Worm (Caenorhabditis elegans) whole organism, young adult: ENCODE results near the gene ZK643.6.

Experiments
- B0035.1 ChIP-seq: sonication (generic microtip); optimal IDR thresholded peaks from 2 replicates; lab custom pipeline; 2016; ENCODE audit warnings: missing genetic modification characterization, mild to moderate bottlenecking, missing compliant biosample characterization, missing genotype, missing genetic modification reagents
- F39B2.1 ChIP-seq: fragments of 200-800 bp; sonication (Bioruptor generic); IDR thresholded peaks from 2 replicates; pipeline ENCODE4 v1.3.6; 2022; ENCODE audit warnings: missing genetic modification reagents, missing genetic modification characterization, missing compliant biosample characterization
- F49E8.2 ChIP-seq: sonication (generic microtip); optimal IDR thresholded peaks from 3 replicates; lab custom pipeline; 2017; ENCODE audit warnings: missing genetic modification characterization, mild to moderate bottlenecking, missing compliant biosample characterization, antibody characterized with exemption, moderate library complexity; ENCODE audit not compliant: insufficient read depth
- F57A8.1 ChIP-seq: fragments of 200-800 bp; sonication (Bioruptor generic); optimal IDR thresholded peaks from 2 replicates; lab custom pipeline; 2018; ENCODE audit warnings: mild to moderate bottlenecking, missing genetic modification characterization, moderate library complexity, missing compliant biosample characterization
- K12H6.12 ChIP-seq: fragments of 200-800 bp; sonication (Bioruptor generic); optimal IDR thresholded peaks from 2 replicates; lab custom pipeline; 2018; ENCODE audit warnings: mild to moderate bottlenecking, missing genetic modification characterization, missing compliant biosample characterization
- T07F8.4 ChIP-seq: sonication (generic microtip); optimal IDR thresholded peaks from 2 replicates; lab custom pipeline; 2016; ENCODE audit warnings: mild to moderate bottlenecking, missing genetic modification characterization, moderate library complexity, missing compliant biosample characterization
- Y95B8A.8 ChIP-seq: fragments of 200-800 bp; sonication (Bioruptor generic); IDR thresholded peaks from 2 replicates; pipeline ENCODE4 v1.3.6; 2022; ENCODE audit warnings: missing genetic modification reagents, missing genetic modification characterization, missing compliant biosample characterization
- ZK185.1 ChIP-seq: sonication (generic microtip); optimal IDR thresholded peaks from 2 replicates; lab custom pipeline; 2016; ENCODE audit warnings: mild to moderate bottlenecking, missing genetic modification characterization, missing compliant biosample characterization; ENCODE audit not compliant: poor library complexity, severe bottlenecking
- ama-1 ChIP-seq, 3 experiments: fragments of 150-350 bp in 1 of 3; sonication (generic microtip) in 2 of 3; optimal IDR thresholded peaks; 2 replicates each; lab custom pipeline; 2014 to 2018; ENCODE audit warnings: missing biosample characterization in 2 of 3, missing genetic modification characterization in 2 of 3, missing genetic modification reagents in 2 of 3
- aptf-2 ChIP-seq: fragments of 200-800 bp; sonication (Bioruptor generic); conservative IDR thresholded peaks from 2 replicates; pipeline ENCODE4 v1.3.6; 2022; ENCODE audit warnings: missing genetic modification reagents, missing genetic modification characterization, missing compliant biosample characterization
- attf-5 ChIP-seq: fragments of 200-800 bp; sonication (Bioruptor generic); optimal IDR thresholded peaks from 2 replicates; lab custom pipeline; 2018; ENCODE audit warnings: mild to moderate bottlenecking, missing genetic modification characterization, missing compliant biosample characterization
- cebp-1 ChIP-seq, 2 experiments: fragments of 200-800 bp in 1 of 2; sonication (Bioruptor generic) in 1 of 2; sonication (generic microtip) in 1 of 2; IDR thresholded peaks in 1 of 2; optimal IDR thresholded peaks in 1 of 2; 2 replicates each; pipeline versions ENCODE4 v1.3.6 to Lab custom; 2017 to 2022; ENCODE audit warnings: missing compliant biosample characterization in 2 of 2, missing genetic modification characterization in 2 of 2, mild to moderate bottlenecking in 1 of 2, missing genetic modification reagents in 1 of 2, moderate library complexity in 1 of 2
- ceh-100 ChIP-seq: fragments of 200-800 bp; sonication (Bioruptor generic); IDR thresholded peaks from 2 replicates; pipeline ENCODE4 v1.3.6; 2022; ENCODE audit warnings: missing genetic modification reagents, missing genetic modification characterization, missing compliant biosample characterization
- ceh-27 ChIP-seq: fragments of 200-800 bp; sonication (Bioruptor generic); optimal IDR thresholded peaks from 2 replicates; lab custom pipeline; 2018; ENCODE audit warnings: mild to moderate bottlenecking, missing genetic modification characterization, moderate library complexity, missing compliant biosample characterization
- ceh-58 ChIP-seq: fragments of 200-800 bp; sonication (Bioruptor generic); IDR thresholded peaks from 2 replicates; pipeline ENCODE4 v1.3.6; 2022; ENCODE audit warnings: missing genetic modification characterization, missing compliant biosample characterization
- ceh-79 ChIP-seq: sonication (generic microtip); optimal IDR thresholded peaks from 2 replicates; lab custom pipeline; 2017; ENCODE audit warnings: mild to moderate bottlenecking, missing genetic modification characterization, missing compliant biosample characterization
- dpff-1 ChIP-seq: sonication (generic microtip); optimal IDR thresholded peaks from 2 replicates; lab custom pipeline; 2017; ENCODE audit warnings: mild to moderate bottlenecking, missing genetic modification characterization, missing compliant biosample characterization
- dpl-1 ChIP-seq: fragments of 150-350 bp; optimal IDR thresholded peaks from 2 replicates; lab custom pipeline; 2014; ENCODE audit warnings: missing biosample characterization, missing genetic modification reagents, missing genetic modification characterization
- efl-1 ChIP-seq: fragments of 150-350 bp; optimal IDR thresholded peaks from 2 replicates; lab custom pipeline; 2014; ENCODE audit warnings: missing biosample characterization, missing genetic modification reagents, missing genetic modification characterization
- egl-18 ChIP-seq: fragments of 200-800 bp; sonication (Bioruptor generic); IDR thresholded peaks from 2 replicates; pipeline ENCODE4 v1.3.6; 2022; ENCODE audit warnings: missing genetic modification reagents, missing genetic modification characterization, missing compliant biosample characterization
- egrh-3 ChIP-seq: fragments of 200-800 bp; sonication (Bioruptor generic); IDR thresholded peaks from 2 replicates; pipeline ENCODE4 v1.3.6; 2022; ENCODE audit warnings: missing genetic modification reagents, missing genetic modification characterization, missing compliant biosample characterization
- hlh-12 ChIP-seq: sonication (generic microtip); optimal IDR thresholded peaks from 2 replicates; lab custom pipeline; 2016; ENCODE audit warnings: missing genetic modification characterization, missing compliant biosample characterization
- hlh-26 ChIP-seq: fragments of 200-800 bp; sonication (Bioruptor generic); conservative IDR thresholded peaks from 2 replicates; pipeline ENCODE4 v1.3.6; 2022; ENCODE audit warnings: missing genetic modification reagents, missing genetic modification characterization, missing compliant biosample characterization
- hsf-1 ChIP-seq: fragments of 200-800 bp; sonication (Bioruptor generic); IDR thresholded peaks from 2 replicates; pipeline ENCODE4 v1.3.6; 2022; ENCODE audit warnings: missing genetic modification reagents, missing genetic modification characterization, missing compliant biosample characterization
- lag-1 ChIP-seq: fragments of 200-800 bp; sonication (Bioruptor generic); IDR thresholded peaks from 2 replicates; pipeline ENCODE4 v1.3.6; 2022; ENCODE audit warnings: missing genetic modification reagents, missing genetic modification characterization, missing compliant biosample characterization
- lin-35 ChIP-seq, 3 experiments: fragments of 150-350 bp in 2 of 3; sonication (generic microtip) in 1 of 3; optimal IDR thresholded peaks; 2 replicates each; lab custom pipeline; 2014 to 2018; ENCODE audit warnings: missing biosample characterization in 3 of 3, missing genetic modification characterization in 3 of 3, missing genetic modification reagents in 3 of 3
- lin-40 ChIP-seq: sonication (generic microtip); optimal IDR thresholded peaks from 2 replicates; lab custom pipeline; 2016; ENCODE audit warnings: missing genetic modification characterization, mild to moderate bottlenecking, missing compliant biosample characterization, missing genotype, missing genetic modification reagents
- lin-54 ChIP-seq: fragments of 200-800 bp; sonication (Bioruptor generic); optimal IDR thresholded peaks from 2 replicates; lab custom pipeline; 2018; ENCODE audit warnings: mild to moderate bottlenecking, missing genetic modification characterization, missing compliant biosample characterization
- lir-1 ChIP-seq: fragments of 200-800 bp; sonication (Bioruptor generic); conservative IDR thresholded peaks from 2 replicates; pipeline ENCODE4 v1.3.6; 2022; ENCODE audit warnings: missing genetic modification reagents, missing genetic modification characterization, missing compliant biosample characterization
- lsl-1 ChIP-seq: fragments of 200-800 bp; sonication (Bioruptor generic); optimal IDR thresholded peaks from 2 replicates; lab custom pipeline; 2018; ENCODE audit warnings: mild to moderate bottlenecking, missing genetic modification characterization, moderate library complexity, missing compliant biosample characterization
- madf-8 ChIP-seq: fragments of 200-800 bp; sonication (Bioruptor generic); conservative IDR thresholded peaks from 2 replicates; pipeline ENCODE4 v1.3.6; 2022; ENCODE audit warnings: missing genetic modification reagents, missing genetic modification characterization, missing compliant biosample characterization
- mel-28 ChIP-seq: sonication (generic microtip); optimal IDR thresholded peaks from 2 replicates; lab custom pipeline; 2016; ENCODE audit warnings: borderline replicate concordance, mild to moderate bottlenecking, missing genetic modification characterization, missing compliant biosample characterization
- nfya-1 ChIP-seq: sonication (generic microtip); optimal IDR thresholded peaks from 2 replicates; lab custom pipeline; 2017; ENCODE audit warnings: antibody characterized with exemption, missing compliant biosample characterization, missing genetic modification characterization, borderline replicate concordance; ENCODE audit not compliant: insufficient read depth
- nhr-179 ChIP-seq: sonication (generic microtip); optimal IDR thresholded peaks from 2 replicates; lab custom pipeline; 2016; ENCODE audit warnings: mild to moderate bottlenecking, missing genetic modification characterization, missing compliant biosample characterization
- nhr-80 ChIP-seq: sonication (generic microtip); optimal IDR thresholded peaks from 2 replicates; lab custom pipeline; 2016; ENCODE audit warnings: missing genetic modification characterization, missing compliant biosample characterization
- repo-1 ChIP-seq: sonication (generic microtip); optimal IDR thresholded peaks from 2 replicates; lab custom pipeline; 2017; ENCODE audit warnings: mild to moderate bottlenecking, missing genetic modification characterization, missing compliant biosample characterization
- sea-2 ChIP-seq: fragments of 200-800 bp; sonication (Bioruptor generic); IDR thresholded peaks from 2 replicates; pipeline ENCODE4 v1.3.6; 2022; ENCODE audit warnings: missing genetic modification characterization, missing compliant biosample characterization
- snpc-1.1 ChIP-seq: sonication (generic microtip); optimal IDR thresholded peaks from 2 replicates; lab custom pipeline; 2017; ENCODE audit warnings: missing genetic modification characterization, mild to moderate bottlenecking, missing compliant biosample characterization, antibody characterized with exemption, moderate library complexity, missing genotype, missing genetic modification reagents; ENCODE audit not compliant: insufficient read depth
- somi-1 ChIP-seq: fragments of 200-800 bp; sonication (Bioruptor generic); optimal IDR thresholded peaks from 2 replicates; lab custom pipeline; 2018; ENCODE audit warnings: mild to moderate bottlenecking, missing genetic modification characterization, missing compliant biosample characterization
- sptf-2 ChIP-seq: fragments of 200-800 bp; sonication (Bioruptor generic); optimal IDR thresholded peaks from 2 replicates; lab custom pipeline; 2018; ENCODE audit warnings: mild to moderate bottlenecking, missing genetic modification characterization, missing compliant biosample characterization
- tbx-9 ChIP-seq: sonication (generic microtip); optimal IDR thresholded peaks from 2 replicates; lab custom pipeline; 2016; ENCODE audit warnings: borderline replicate concordance, missing genetic modification characterization, inconsistent platforms, missing compliant biosample characterization
- zfh-2 ChIP-seq: fragments of 200-800 bp; sonication (Bioruptor generic); conservative IDR thresholded peaks from 2 replicates; pipeline ENCODE4 v1.3.6; 2022; ENCODE audit warnings: missing genetic modification reagents, missing genetic modification characterization, missing compliant biosample characterization
- ztf-22 ChIP-seq: fragments of 200-800 bp; sonication (Bioruptor generic); optimal IDR thresholded peaks from 2 replicates; lab custom pipeline; 2018; ENCODE audit warnings: mild to moderate bottlenecking, missing genetic modification characterization, moderate library complexity, missing compliant biosample characterization
- ztf-26 ChIP-seq: sonication (generic microtip); optimal IDR thresholded peaks from 2 replicates; lab custom pipeline; 2017; ENCODE audit warnings: missing genetic modification characterization, missing compliant biosample characterization
- ztf-3 ChIP-seq: fragments of 200-800 bp; sonication (Bioruptor generic); optimal IDR thresholded peaks from 2 replicates; lab custom pipeline; 2018; ENCODE audit warnings: mild to moderate bottlenecking, missing genetic modification characterization, missing compliant biosample characterization

Gene ZK643.6

DNA sequence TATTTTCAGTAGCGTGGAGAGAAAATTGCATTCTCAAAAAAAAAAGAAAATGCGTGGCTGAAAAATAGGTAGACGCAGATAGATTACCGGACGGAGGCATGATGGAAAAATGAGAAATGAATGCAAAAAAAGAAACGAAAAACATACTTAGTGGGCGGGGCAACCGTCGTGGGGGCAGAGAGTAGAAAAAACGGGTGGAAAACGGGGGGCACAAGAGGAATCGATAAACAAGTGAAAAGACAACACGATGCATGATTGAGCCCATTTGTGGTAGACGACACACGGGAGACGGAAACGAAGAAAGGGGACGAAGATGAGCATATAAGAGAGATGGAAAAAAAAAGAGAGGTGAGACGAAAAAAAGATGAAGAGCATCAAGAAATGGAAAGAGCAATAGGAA lies 28.0 kb upstream of the ZK643.6 start:
- 0 out of 2 replicates have a peak, but pooled peaks have one; percentile 7 for TF ChIP-seq hsf-1 (GFP tag; lab: Robert Waterston, UW)
- TF ChIP-seq lin-35 (GFP tag; optimal IDR thresholded peaks at IDR 0.05; lab: Kevin White, UChicago), result peak in 1 of 3 experiments; percentile 3
- no peak for TF ChIP-seq repo-1 (tag; lab: Kevin White, UChicago)
- TF ChIP-seq dpl-1 (GFP tag; lab: Kevin White, UChicago), result no peak
- TF ChIP-seq nhr-179, result no peak
- no peak for TF ChIP-seq ceh-79 (tag; lab: Kevin White, UChicago)
- TF ChIP-seq tbx-9 (tag; lab: Kevin White, UChicago), result no peak
- TF ChIP-seq F39B2.1 (GFP tag; lab: Robert Waterston, UW), result no peak
- TF ChIP-seq egrh-3, result no peak
- no peak for TF ChIP-seq ceh-27
- no peak for TF ChIP-seq ztf-22 (GFP tag; lab: Kevin White, UChicago)
- TF ChIP-seq efl-1, result no peak

DNA sequence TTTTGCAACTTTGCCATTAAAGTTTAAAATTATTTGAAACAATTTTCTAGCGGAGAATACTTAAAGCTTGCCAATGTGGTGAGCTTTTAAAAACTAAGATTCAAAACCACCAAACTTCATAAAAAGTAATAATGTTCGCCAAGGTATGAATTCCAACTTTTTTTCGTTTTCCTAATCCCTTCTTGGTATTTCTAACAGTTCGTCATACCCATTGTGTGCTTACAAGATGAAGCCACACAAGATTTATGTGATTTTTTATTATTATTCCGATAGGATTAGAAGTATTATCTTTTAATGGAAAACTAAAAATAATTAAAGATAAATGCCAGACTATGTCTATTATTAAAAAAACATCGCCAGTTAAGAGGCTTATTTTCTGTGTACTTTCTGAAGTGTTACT lies 27.5 kb upstream of the ZK643.6 start:
- TF ChIP-seq sea-2 (no peak), lag-1 (GFP tag; lab: Robert Waterston, UW) (no peak), nfya-1 (tag; lab: Kevin White, UChicago) (no peak), F49E8.2 (tag; lab: Kevin White, UChicago) (no peak), T07F8.4 (tag; lab: Kevin White, UChicago) (no peak), K12H6.12 (tag; lab: Kevin White, UChicago) (no peak), cebp-1 (GFP tag; IDR thresholded peaks at IDR 0.05; lab: Robert Waterston, UW) (no peak), cebp-1 (tag; optimal IDR thresholded peaks at IDR 0.05; lab: Kevin White, UChicago) (no peak), ZK185.1 (tag; lab: Kevin White, UChicago) (no peak), ceh-100 (no peak), ceh-58 (GFP tag; lab: Robert Waterston, UW) (no peak), egl-18 (GFP tag; lab: Robert Waterston, UW) (no peak), ztf-3 (GFP tag; lab: Kevin White, UChicago) (no peak), egrh-3 (no peak), madf-8 (GFP tag; lab: Robert Waterston, UW) (no peak), ama-1 (optimal IDR thresholded peaks at IDR 0.05; lab: Kevin White, UChicago) (no peak), ama-1 (GFP tag; optimal IDR thresholded peaks at IDR 0.05; lab: Kevin White, UChicago) (no peak), sptf-2 (GFP tag; lab: Kevin White, UChicago) (no peak), aptf-2 (no peak)

DNA sequence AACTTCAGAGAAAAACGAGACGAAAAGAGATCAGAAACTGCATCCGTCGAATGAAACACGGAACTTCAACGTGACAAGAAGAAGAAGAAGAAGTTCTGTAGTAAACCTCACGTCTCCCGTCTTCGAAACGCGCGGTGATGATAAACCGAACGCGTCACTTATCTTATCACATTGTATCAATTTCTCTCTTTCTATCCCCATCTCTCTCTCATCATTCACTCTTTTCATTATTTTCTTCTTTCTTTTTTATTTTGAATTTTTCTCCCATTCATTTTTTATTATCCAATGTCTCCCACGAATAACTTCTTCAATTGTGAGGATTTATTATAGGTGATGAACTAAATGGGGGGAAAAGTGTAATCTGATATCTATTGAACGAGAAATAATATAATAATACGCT lies 26.3 kb upstream of the ZK643.6 start:
- TF ChIP-seq hlh-26 (GFP tag; lab: Robert Waterston, UW) (no peak), nfya-1 (tag; lab: Kevin White, UChicago) (no peak), cebp-1 (GFP tag; IDR thresholded peaks at IDR 0.05; lab: Robert Waterston, UW) (no peak), cebp-1 (tag; optimal IDR thresholded peaks at IDR 0.05; lab: Kevin White, UChicago) (peak; percentile 10), F39B2.1 (GFP tag; lab: Robert Waterston, UW) (no peak), dpff-1 (tag; lab: Kevin White, UChicago) (no peak), snpc-1.1 (tag; lab: Kevin White, UChicago) (no peak), ztf-26 (tag; lab: Kevin White, UChicago) (no peak), hlh-12 (tag; lab: Kevin White, UChicago) (no peak), lin-54 (GFP tag; lab: Kevin White, UChicago) (no peak), zfh-2 (GFP tag; lab: Robert Waterston, UW) (no peak), lin-40 (peak; percentile 61), lsl-1 (no peak), madf-8 (GFP tag; lab: Robert Waterston, UW) (no peak), lin-35 (GFP tag; optimal IDR thresholded peaks at IDR 0.05; lab: Kevin White, UChicago) (no peak), F57A8.1 (no peak), B0035.1 (tag; lab: Kevin White, UChicago) (no peak), Y95B8A.8 (GFP tag; lab: Robert Waterston, UW) (no peak), mel-28 (no peak), nhr-80 (tag; lab: Kevin White, UChicago) (no peak), attf-5 (GFP tag; lab: Kevin White, UChicago) (no peak), lir-1 (GFP tag; lab: Robert Waterston, UW) (no peak), somi-1 (GFP tag; lab: Kevin White, UChicago) (peak; percentile 73)
